Worm (Caenorhabditis elegans) whole organism, L2 larva: ENCODE results near the gene srz-103.

Experiments used
- alr-1 ChIP-seq: fragments of 150-350 bp; optimal IDR thresholded peaks from 2 replicates; lab custom pipeline; 2014; ENCODE audit warnings: missing biosample characterization, missing genetic modification characterization
- elt-3 ChIP-seq: sonication (generic microtip); optimal IDR thresholded peaks from 2 replicates; lab custom pipeline; 2017; ENCODE audit warnings: missing biosample characterization, missing genetic modification characterization
- unc-62 ChIP-seq: fragments of 150-350 bp; optimal IDR thresholded peaks from 2 replicates; lab custom pipeline; 2014; ENCODE audit warnings: missing biosample characterization, missing genetic modification reagents, missing genetic modification characterization

DNA sequence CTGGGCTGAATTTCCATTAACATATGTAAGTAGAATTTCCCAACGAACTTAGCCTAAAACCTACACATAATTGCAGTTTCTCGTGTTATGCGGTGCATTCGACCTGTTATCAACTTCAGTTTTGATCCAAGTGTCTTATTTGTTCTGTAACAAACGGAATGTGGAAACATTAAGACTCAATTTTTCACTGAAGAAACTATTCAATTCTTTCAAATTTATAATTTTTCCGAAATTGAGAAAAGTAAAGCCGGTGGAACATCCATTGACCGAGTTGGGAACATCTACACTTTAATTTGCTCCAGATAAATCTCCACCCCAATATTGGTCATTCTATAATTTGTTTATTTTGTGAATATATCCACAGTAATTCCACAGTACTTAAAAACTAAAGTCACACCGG is 4.7 kb downstream of the srz-103 start:
- TF ChIP-seq unc-62 (GFP tag; lab: Kevin White, UChicago) (no peak), elt-3 (tag; lab: Kevin White, UChicago) (no peak), alr-1 (tag; lab: Kevin White, UChicago) (no peak)
